Fruit fly (Drosophila melanogaster) whole organism, wandering third instar larva: ENCODE data around the gene CG14329.

ENCODE experiments used
- Abd-B ChIP-seq: fragments of >200 bp; optimal IDR thresholded peaks from 2 replicates; lab custom pipeline; 2017; ENCODE audit warnings: missing biosample characterization, missing genetic modification characterization
- CG32264 ChIP-seq: fragments of 200-800 bp; sonication (Bioruptor generic); optimal IDR thresholded peaks from 2 replicates; lab custom pipeline; 2016; ENCODE audit warnings: missing biosample characterization, missing genetic modification characterization
- CG9705 ChIP-seq: fragments of 200-800 bp; sonication (Bioruptor generic); optimal IDR thresholded peaks from 2 replicates; lab custom pipeline; 2018; ENCODE audit warnings: missing biosample characterization, mild to moderate bottlenecking, missing genetic modification characterization
- CrebA ChIP-seq: fragments of 200-800 bp; sonication (Bioruptor generic); optimal IDR thresholded peaks from 2 replicates; lab custom pipeline; 2016; ENCODE audit warnings: missing biosample characterization, mild to moderate bottlenecking, missing genetic modification characterization, borderline replicate concordance
- Dfd ChIP-seq: fragments of >200 bp; optimal IDR thresholded peaks from 2 replicates; lab custom pipeline; 2017; ENCODE audit warnings: missing biosample characterization, missing genetic modification characterization
- GATAd ChIP-seq: sonication (Bioruptor generic); optimal IDR thresholded peaks from 2 replicates; lab custom pipeline; 2016; ENCODE audit warnings: missing biosample characterization, missing genetic modification characterization
- HLH106 ChIP-seq: fragments of 200-800 bp; optimal IDR thresholded peaks from 3 replicates; lab custom pipeline; 2019; ENCODE audit warnings: missing biosample characterization, mild to moderate bottlenecking, missing genetic modification characterization, moderate library complexity
- Hnf4 ChIP-seq: fragments of 200-800 bp; sonication (Bioruptor generic); optimal IDR thresholded peaks from 2 replicates; lab custom pipeline; 2016; ENCODE audit warnings: missing biosample characterization, mild to moderate bottlenecking, missing genetic modification characterization
- Hr78 ChIP-seq: fragments of >200 bp; optimal IDR thresholded peaks from 2 replicates; lab custom pipeline; 2017; ENCODE audit warnings: missing biosample characterization, missing genetic modification characterization
- Hr83 ChIP-seq: fragments of 200-300 bp; sonication (Bioruptor generic); optimal IDR thresholded peaks from 2 replicates; lab custom pipeline; 2016; ENCODE audit warnings: missing biosample characterization, mild to moderate bottlenecking, missing genetic modification characterization, moderate library complexity; ENCODE audit not compliant: poor library complexity, severe bottlenecking
- Jra ChIP-seq: sonication (Bioruptor generic); optimal IDR thresholded peaks from 2 replicates; lab custom pipeline; 2016; ENCODE audit warnings: missing biosample characterization, missing genetic modification characterization
- Myc ChIP-seq: fragments of >200 bp; optimal IDR thresholded peaks from 2 replicates; lab custom pipeline; 2017
- N ChIP-seq: fragments of >200 bp; optimal IDR thresholded peaks from 2 replicates; lab custom pipeline; 2018; ENCODE audit warnings: missing biosample characterization, missing external identifiers, missing genetic modification characterization
- OdsH ChIP-seq: fragments of 200-800 bp; sonication (Bioruptor generic); optimal IDR thresholded peaks from 2 replicates; lab custom pipeline; 2016; ENCODE audit warnings: missing biosample characterization, mild to moderate bottlenecking, missing genetic modification characterization
- Rel ChIP-seq, 2 experiments: fragments of 200-800 bp; sonication (Bioruptor generic) in 1 of 2; optimal IDR thresholded peaks; 2 replicates in 1 of 2; 3 replicates in 1 of 2; lab custom pipeline; 2016 to 2019; ENCODE audit warnings: mild to moderate bottlenecking in 2 of 2, missing biosample characterization in 2 of 2, missing genetic modification characterization in 2 of 2, moderate library complexity in 1 of 2
- Sp1 ChIP-seq: fragments of 200-800 bp; sonication (Bioruptor generic); optimal IDR thresholded peaks from 3 replicates; lab custom pipeline; 2019; ENCODE audit warnings: missing biosample characterization, mild to moderate bottlenecking, missing genetic modification characterization, moderate library complexity
- Vsx2 ChIP-seq: fragments of 200-300, 225-300 bp; sonication (Bioruptor generic); optimal IDR thresholded peaks from 2 replicates; lab custom pipeline; 2018; ENCODE audit warnings: missing biosample characterization, missing genetic modification characterization; ENCODE audit not compliant: partially characterized antibody
- br ChIP-seq: fragments of 200-800 bp; sonication (Bioruptor generic); optimal IDR thresholded peaks from 2 replicates; lab custom pipeline; 2016; ENCODE audit warnings: missing biosample characterization, missing genetic modification characterization
- brk ChIP-seq: fragments of 200-800 bp; sonication (Bioruptor generic); optimal IDR thresholded peaks from 2 replicates; lab custom pipeline; 2016; ENCODE audit warnings: missing biosample characterization, mild to moderate bottlenecking, missing genetic modification characterization
- dl ChIP-seq, 2 experiments: fragments of 175-275, 200-275 bp in 1 of 2; fragments of 200-275 bp in 1 of 2; sonication (Bioruptor generic); optimal IDR thresholded peaks; lab custom pipeline; 2018; ENCODE audit warnings: mild to moderate bottlenecking in 2 of 2, missing biosample characterization in 2 of 2, missing genetic modification characterization in 2 of 2, moderate library complexity in 2 of 2; ENCODE audit not compliant: partially characterized antibody in 2 of 2, insufficient read depth in 1 of 2
- dmrt93B ChIP-seq: fragments of 200-800 bp; sonication (Bioruptor generic); optimal IDR thresholded peaks from 2 replicates; lab custom pipeline; 2018; ENCODE audit warnings: missing biosample characterization, mild to moderate bottlenecking, missing genetic modification characterization
- dsf ChIP-seq: sonication (Bioruptor generic); optimal IDR thresholded peaks from 2 replicates; lab custom pipeline; 2016; ENCODE audit warnings: missing biosample characterization, missing genetic modification characterization, borderline replicate concordance
- ey ChIP-seq: fragments of 200-800 bp; sonication (Bioruptor generic); optimal IDR thresholded peaks from 2 replicates; lab custom pipeline; 2016; ENCODE audit warnings: missing biosample characterization, missing genetic modification characterization
- foxo ChIP-seq, 2 experiments: fragments of 200-800 bp; sonication (Bioruptor generic); optimal IDR thresholded peaks; 2 replicates in 1 of 2; 3 replicates in 1 of 2; lab custom pipeline; 2016 to 2017; ENCODE audit warnings: missing biosample characterization in 2 of 2, missing genetic modification characterization in 2 of 2
- fru ChIP-seq: fragments of 200-800 bp; sonication (Bioruptor generic); optimal IDR thresholded peaks from 3 replicates; lab custom pipeline; 2016; ENCODE audit warnings: missing biosample characterization, mild to moderate bottlenecking, missing genetic modification characterization
- h ChIP-seq: fragments of 200-800 bp; sonication (Bioruptor generic); optimal IDR thresholded peaks from 3 replicates; lab custom pipeline; 2016; ENCODE audit warnings: missing biosample characterization, mild to moderate bottlenecking, missing genetic modification characterization
- jim ChIP-seq: fragments of 175-275, 200-325 bp; sonication (Bioruptor generic); optimal IDR thresholded peaks from 2 replicates; lab custom pipeline; 2016; ENCODE audit warnings: missing biosample characterization, mild to moderate bottlenecking, missing genetic modification characterization
- pan ChIP-seq: fragments of >200 bp; optimal IDR thresholded peaks from 2 replicates; lab custom pipeline; 2017
- psq ChIP-seq: fragments of 200-800 bp; sonication (Bioruptor generic); optimal IDR thresholded peaks from 3 replicates; lab custom pipeline; 2017; ENCODE audit warnings: missing biosample characterization, mild to moderate bottlenecking, missing genetic modification characterization, moderate library complexity
- rgr ChIP-seq: fragments of 200-800 bp; sonication (Bioruptor generic); optimal IDR thresholded peaks from 3 replicates; lab custom pipeline; 2016; ENCODE audit warnings: missing biosample characterization, mild to moderate bottlenecking, missing genetic modification characterization
- sage ChIP-seq: fragments of 200-800 bp; sonication (Bioruptor generic); optimal IDR thresholded peaks from 2 replicates; lab custom pipeline; 2016; ENCODE audit warnings: missing biosample characterization, mild to moderate bottlenecking, missing genetic modification characterization
- sv ChIP-seq: fragments of 200-800 bp; sonication (Bioruptor generic); optimal IDR thresholded peaks from 3 replicates; lab custom pipeline; 2016; ENCODE audit warnings: missing biosample characterization, missing genetic modification characterization
- tai ChIP-seq: sonication (Bioruptor generic); optimal IDR thresholded peaks from 2 replicates; lab custom pipeline; 2016; ENCODE audit warnings: missing biosample characterization, missing genetic modification characterization
- woc ChIP-seq: sonication (Bioruptor generic); optimal IDR thresholded peaks from 2 replicates; lab custom pipeline; 2016; ENCODE audit warnings: missing biosample characterization, mild to moderate bottlenecking, missing genetic modification characterization

The CG14329 gene

DNA sequence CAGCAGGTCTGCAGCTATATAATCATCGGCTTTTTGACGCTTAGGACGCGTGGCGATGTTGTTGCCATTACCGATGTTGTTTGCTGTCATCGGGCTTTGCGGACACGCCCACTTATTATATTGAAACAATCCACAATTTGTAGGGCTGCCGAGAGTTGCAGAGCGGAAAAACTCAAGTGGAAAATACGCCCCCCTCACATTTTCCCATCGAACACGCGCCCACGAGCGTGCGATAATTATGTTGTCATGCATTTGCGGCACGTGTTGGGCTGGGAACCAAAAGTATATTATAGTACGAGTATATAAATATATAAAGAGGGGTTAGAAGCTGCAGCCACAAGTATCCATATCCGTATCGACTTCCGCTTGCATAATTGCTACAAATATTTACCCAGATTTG, 20.4 kb upstream of the CG14329 start:
- no peak for TF ChIP-seq Rel (GFP tag; optimal IDR thresholded peaks at IDR 0.05; lab: Kevin White, UChicago)
- no peak for TF ChIP-seq Rel (tag; optimal IDR thresholded peaks at IDR 0.05; lab: Kevin White, UChicago)
- TF ChIP-seq N (GFP tag; lab: Kevin White, UChicago), result no peak
- no peak for TF ChIP-seq fru (GFP tag; lab: Kevin White, UChicago)
- no peak for TF ChIP-seq sv
- no peak for TF ChIP-seq Hr78
- no peak for TF ChIP-seq psq
- no peak for TF ChIP-seq sage (GFP tag; lab: Kevin White, UChicago)
- no peak for TF ChIP-seq dl (GFP tag; optimal IDR thresholded peaks at IDR 0.05; lab: Kevin White, UChicago; ENCODE audit: insufficient read depth in 1 of 2, partially characterized antibody in 2 of 2)
- TF ChIP-seq h (GFP tag; lab: Kevin White, UChicago), result no peak
- TF ChIP-seq Dfd (GFP tag; lab: Kevin White, UChicago), result no peak
- no peak for TF ChIP-seq br (GFP tag; lab: Kevin White, UChicago)
- no peak for TF ChIP-seq Hnf4 (GFP tag; lab: Kevin White, UChicago)
- TF ChIP-seq ey (GFP tag; lab: Kevin White, UChicago), result no peak
- no peak for TF ChIP-seq dmrt93B
- TF ChIP-seq tai, result no peak
- TF ChIP-seq Abd-B (GFP tag; lab: Kevin White, UChicago), result no peak
- TF ChIP-seq CG9705 (GFP tag; lab: Kevin White, UChicago), result no peak
- TF ChIP-seq CG32264, result no peak
- no peak for TF ChIP-seq foxo (GFP tag; optimal IDR thresholded peaks at IDR 0.05; lab: Kevin White, UChicago)
- TF ChIP-seq OdsH (GFP tag; lab: Kevin White, UChicago), result no peak

DNA sequence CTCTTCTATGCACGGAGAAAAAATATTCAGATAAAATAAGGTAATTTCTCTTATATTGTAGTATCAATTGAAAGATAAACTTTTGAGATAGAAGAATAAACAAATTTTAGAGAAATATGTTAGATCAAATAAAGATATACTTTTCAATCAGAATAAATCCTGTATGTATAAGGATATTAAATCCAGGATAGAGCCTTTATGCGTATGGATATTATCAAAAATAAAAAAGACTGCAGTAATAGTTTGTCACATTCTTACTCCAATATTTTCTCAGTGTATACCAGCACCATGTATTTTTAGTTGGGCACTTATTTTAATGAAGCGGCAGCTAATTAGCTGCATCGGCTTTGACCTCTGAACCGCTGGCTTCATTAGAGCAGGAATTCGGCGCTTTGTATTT, 17.3 kb upstream of the CG14329 start:
- no peak for TF ChIP-seq Myc (lab: Kevin White, UChicago)
- no peak for TF ChIP-seq woc (GFP tag; lab: Kevin White, UChicago)
- no peak for TF ChIP-seq Hnf4 (GFP tag; lab: Kevin White, UChicago)
- TF ChIP-seq N (GFP tag; lab: Kevin White, UChicago), result no peak
- no peak for TF ChIP-seq HLH106 (tag; lab: Kevin White, UChicago)
- TF ChIP-seq CrebA (GFP tag; lab: Kevin White, UChicago), result no peak
- no peak for TF ChIP-seq jim (GFP tag; lab: Kevin White, UChicago)
- no peak for TF ChIP-seq Hr83
- TF ChIP-seq tai, result no peak

DNA sequence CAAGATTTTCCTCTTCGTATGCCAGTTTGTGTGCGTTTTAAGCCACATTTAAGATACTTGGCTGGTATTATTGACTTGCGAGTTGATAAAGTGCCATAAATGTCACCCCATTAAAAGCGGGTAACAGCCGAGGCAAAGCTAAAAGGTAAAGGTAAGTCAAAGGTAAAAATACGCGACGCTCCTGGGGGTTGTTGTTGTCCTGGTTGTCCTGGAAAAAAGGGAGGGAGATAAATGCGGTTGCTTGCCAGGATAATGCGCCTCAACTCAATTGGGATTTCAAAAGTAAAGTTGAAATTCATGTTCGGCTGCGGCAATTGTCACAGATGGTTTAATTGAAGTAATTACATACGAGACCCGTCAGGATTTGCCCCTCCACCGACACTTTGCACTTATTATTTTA, 15.7 kb upstream of the CG14329 start:
- TF ChIP-seq CG9705 (GFP tag; lab: Kevin White, UChicago), result no peak
- no peak for TF ChIP-seq dmrt93B
- no peak for TF ChIP-seq woc (GFP tag; lab: Kevin White, UChicago)
- no peak for TF ChIP-seq Hr83
- TF ChIP-seq Myc (lab: Kevin White, UChicago), result no peak
- TF ChIP-seq OdsH (GFP tag; lab: Kevin White, UChicago), result no peak
- no peak for TF ChIP-seq br (GFP tag; lab: Kevin White, UChicago)

DNA sequence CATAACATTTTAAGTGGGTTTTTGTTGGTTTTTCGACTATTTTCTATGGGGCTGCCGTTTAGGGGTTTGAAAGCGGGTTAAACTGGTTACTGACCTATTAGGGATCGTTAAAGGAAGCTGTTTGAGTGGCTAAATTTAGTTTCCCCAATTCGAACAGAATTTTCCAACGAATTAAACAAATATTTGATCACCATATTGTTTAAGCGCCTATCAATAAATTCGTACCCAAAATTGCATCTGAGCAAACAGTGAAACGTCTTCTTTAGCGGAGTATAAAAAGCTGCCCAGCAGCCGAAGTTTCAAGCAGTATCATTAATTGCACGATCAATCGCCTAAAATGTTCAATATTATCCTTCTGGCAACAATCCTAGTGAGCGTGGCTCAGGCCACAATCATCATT, 15.1 kb upstream of the CG14329 start, which contains the start of gene Sgs5bis:
TSS of gene Sgs5bis (plus strand) at position 301 of the 400 bp plus-strand sequence.
- no peak for TF ChIP-seq CG32264
- no peak for TF ChIP-seq GATAd (GFP tag; lab: Kevin White, UChicago)
- TF ChIP-seq tai, result no peak
- TF ChIP-seq pan (lab: Kevin White, UChicago), result no peak
- TF ChIP-seq OdsH (GFP tag; lab: Kevin White, UChicago), result no peak
- no peak for TF ChIP-seq ey (GFP tag; lab: Kevin White, UChicago)
- no peak for TF ChIP-seq jim (GFP tag; lab: Kevin White, UChicago)
- no peak for TF ChIP-seq dsf (GFP tag; lab: Kevin White, UChicago)
- no peak for TF ChIP-seq woc (GFP tag; lab: Kevin White, UChicago)
- TF ChIP-seq Vsx2 (GFP tag; lab: Kevin White, UChicago), result no peak

DNA sequence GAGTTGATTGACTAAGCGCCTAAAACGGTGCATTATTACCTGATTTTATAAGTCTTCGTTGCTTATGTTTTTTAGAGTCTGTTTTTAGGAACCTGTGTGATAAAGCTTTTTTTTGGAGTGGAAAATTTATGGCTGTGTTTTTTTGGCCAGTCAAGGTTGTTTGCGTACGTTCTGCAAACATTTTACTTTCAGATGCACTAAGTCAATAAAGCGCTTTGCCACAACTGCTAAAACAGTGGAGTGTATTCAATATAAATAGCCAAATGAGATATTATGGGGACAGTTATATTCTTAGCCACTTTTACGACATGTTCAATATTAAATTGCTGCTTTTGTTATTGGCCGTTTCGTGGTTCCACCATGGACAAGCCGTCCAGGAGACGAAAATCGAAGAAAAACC, 14.1 kb upstream of the CG14329 start, which contains the start of gene Sgs5:
TSS of gene Sgs5 (plus strand) at position 279 of the 400 bp plus-strand sequence.
- TF ChIP-seq fru (GFP tag; lab: Kevin White, UChicago) (peak; percentile 55), CrebA (GFP tag; lab: Kevin White, UChicago) (peak; percentile 53), Hr83 (peak; percentile 96), tai (peak; percentile 51), Sp1 (GFP tag; lab: Kevin White, UChicago) (peak; percentile 47), OdsH (GFP tag; lab: Kevin White, UChicago) (peak; percentile 66), h (GFP tag; lab: Kevin White, UChicago) (peak; percentile 82), ey (GFP tag; lab: Kevin White, UChicago) (peak; percentile 11), Hr78 (no peak), N (GFP tag; lab: Kevin White, UChicago) (no peak), foxo (GFP tag; optimal IDR thresholded peaks at IDR 0.05; lab: Kevin White, UChicago) (peak in 1 of 2 experiments; percentile 51), CG9705 (GFP tag; lab: Kevin White, UChicago) (peak; percentile 25), brk (GFP tag; lab: Kevin White, UChicago) (peak; percentile 55), dsf (GFP tag; lab: Kevin White, UChicago) (no peak), Hnf4 (GFP tag; lab: Kevin White, UChicago) (peak; percentile 67), br (GFP tag; lab: Kevin White, UChicago) (peak; percentile 53), rgr (peak; percentile 82), psq (peak; percentile 32), Abd-B (GFP tag; lab: Kevin White, UChicago) (no peak), Myc (lab: Kevin White, UChicago) (no peak), Jra (GFP tag; lab: Kevin White, UChicago) (peak; percentile 35)
